Fruit fly (Drosophila melanogaster) whole organism, larva: ENCODE results near the gene uncNacbeta.

Source experiments
- noc ChIP-seq: fragments of 200-800 bp; sonication (Bioruptor generic); optimal IDR thresholded peaks from 3 replicates; lab custom pipeline; 2019; ENCODE audit warnings: missing biosample characterization, mild to moderate bottlenecking, missing genetic modification characterization, moderate library complexity

The uncNacbeta gene

dm6 chr2L:563769-564550 is at the start of gene uncNacbeta, which contains the start of gene CG2794:
TSS of gene uncNacbeta (minus strand) at chr2L:563819.
TSS of gene CG2794 (plus strand) at chr2L:564163.
- TF ChIP-seq noc (tag; lab: Kevin White, UChicago): no peak

- TF ChIP-seq noc (tag; lab: Kevin White, UChicago): no peak
Observed at dm6 chr2L:612778-613177, 49.2 kb upstream of the uncNacbeta start.

- TF ChIP-seq noc (tag; lab: Kevin White, UChicago): no peak
Observed at dm6 chr2L:609497-609896, 45.9 kb upstream of the uncNacbeta start.

- TF ChIP-seq noc (tag; lab: Kevin White, UChicago): no peak
Observed at dm6 chr2L:608143-608542, 44.5 kb upstream of the uncNacbeta start.

- no peak for TF ChIP-seq noc (tag; lab: Kevin White, UChicago)
Observed at dm6 chr2L:606952-607351, 43.3 kb upstream of the uncNacbeta start.

dm6 chr2L:606165-606564 is 42.5 kb upstream of the uncNacbeta start:
- TF ChIP-seq noc (tag; lab: Kevin White, UChicago): no peak

dm6 chr2L:604060-604459 is 40.4 kb upstream of the uncNacbeta start:
- TF ChIP-seq noc (tag; lab: Kevin White, UChicago): no peak

- TF ChIP-seq noc (tag; lab: Kevin White, UChicago): no peak
Observed at dm6 chr2L:602439-602879, 38.8 kb upstream of the uncNacbeta start, which contains the start of gene CG13689. TSS of gene CG13689 (plus strand) at chr2L:602813.

dm6 chr2L:601848-602247 is 38.2 kb upstream of the uncNacbeta start:
- TF ChIP-seq noc (tag; lab: Kevin White, UChicago): no peak

dm6 chr2L:597771-598170 is 34.2 kb upstream of the uncNacbeta start:
- no peak for TF ChIP-seq noc (tag; lab: Kevin White, UChicago)

- TF ChIP-seq noc (tag; lab: Kevin White, UChicago): no peak
Observed at dm6 chr2L:594635-595384, 31.2 kb upstream of the uncNacbeta start, which contains the start of gene Gsc. TSS of gene Gsc (minus strand) at chr2L:594685.

- TF ChIP-seq noc (tag; lab: Kevin White, UChicago): no peak
Observed at dm6 chr2L:594048-594447, 30.4 kb upstream of the uncNacbeta start.

- no peak for TF ChIP-seq noc (tag; lab: Kevin White, UChicago)
Observed at dm6 chr2L:591511-591910, 27.9 kb upstream of the uncNacbeta start.

dm6 chr2L:585268-585667 is 21.6 kb upstream of the uncNacbeta start:
- TF ChIP-seq noc (tag; lab: Kevin White, UChicago): no peak

dm6 chr2L:577186-577585 is 13.6 kb upstream of the uncNacbeta start, which contains the start of gene Pph13:
TSS of gene Pph13 (plus strand) at chr2L:577486.
- TF ChIP-seq noc (tag; lab: Kevin White, UChicago): no peak

- TF ChIP-seq noc (tag; lab: Kevin White, UChicago): no peak
Observed at dm6 chr2L:576559-577184, 13.1 kb upstream of the uncNacbeta start, which contains the start of gene Ptth. TSS of gene Ptth (minus strand) at chr2L:576896.
